Worm (Caenorhabditis elegans): Measurements from ENCODE around the gene ZK370.6.

ZK370.6 gene

DNA sequence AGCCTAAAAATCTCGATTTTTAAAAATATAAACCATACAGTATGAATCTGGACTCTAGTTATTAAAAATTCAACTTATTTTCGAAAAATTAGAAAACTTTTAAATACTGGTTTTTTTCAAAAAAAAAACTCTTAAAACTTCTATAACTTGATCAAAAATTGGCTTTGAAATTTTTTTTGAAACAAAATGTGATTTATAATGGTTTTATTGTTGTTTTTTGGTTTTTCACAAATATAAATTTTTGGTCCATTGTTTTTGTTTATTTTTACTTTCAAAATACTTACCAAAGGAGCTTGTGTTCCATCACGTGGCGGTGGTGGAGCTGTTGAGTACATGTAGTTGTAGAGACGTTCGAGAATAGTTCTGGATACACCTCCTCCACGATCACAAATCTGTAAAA is 5.4 kb downstream of the ZK370.6 start:
- TF ChIP-seq lin-39 (tag; optimal IDR thresholded peaks at IDR 0.05) (no peak), mbf-1 (tag; optimal IDR thresholded peaks at IDR 0.05) (no peak), nhr-23 (tag; optimal IDR thresholded peaks at IDR 0.05) (no peak)

DNA sequence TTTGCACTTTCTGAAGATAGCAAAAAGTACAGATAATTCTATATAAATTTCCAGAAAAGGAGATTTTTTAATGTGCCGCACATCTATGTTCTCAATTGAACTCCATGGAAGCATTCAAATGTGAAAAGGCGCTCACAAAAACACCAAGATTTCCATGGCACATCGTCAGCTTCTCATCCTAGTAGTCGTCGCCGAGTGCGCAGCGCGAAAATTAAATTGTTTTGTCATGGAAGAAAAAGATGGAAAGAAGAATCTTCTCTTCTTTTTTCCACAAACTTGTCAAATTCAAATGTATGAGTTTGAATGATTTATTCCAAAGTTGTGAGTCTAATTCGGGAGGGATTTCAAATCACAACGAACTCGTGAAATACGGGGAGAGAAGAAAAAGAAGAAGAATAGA is 6.3 kb downstream of the ZK370.6 start:
- TF ChIP-seq C34F6.9 (tag; optimal IDR thresholded peaks at IDR 0.05), result peak; percentile 12
- TF ChIP-seq lsy-2 (tag; optimal IDR thresholded peaks at IDR 0.05), result no peak

DNA sequence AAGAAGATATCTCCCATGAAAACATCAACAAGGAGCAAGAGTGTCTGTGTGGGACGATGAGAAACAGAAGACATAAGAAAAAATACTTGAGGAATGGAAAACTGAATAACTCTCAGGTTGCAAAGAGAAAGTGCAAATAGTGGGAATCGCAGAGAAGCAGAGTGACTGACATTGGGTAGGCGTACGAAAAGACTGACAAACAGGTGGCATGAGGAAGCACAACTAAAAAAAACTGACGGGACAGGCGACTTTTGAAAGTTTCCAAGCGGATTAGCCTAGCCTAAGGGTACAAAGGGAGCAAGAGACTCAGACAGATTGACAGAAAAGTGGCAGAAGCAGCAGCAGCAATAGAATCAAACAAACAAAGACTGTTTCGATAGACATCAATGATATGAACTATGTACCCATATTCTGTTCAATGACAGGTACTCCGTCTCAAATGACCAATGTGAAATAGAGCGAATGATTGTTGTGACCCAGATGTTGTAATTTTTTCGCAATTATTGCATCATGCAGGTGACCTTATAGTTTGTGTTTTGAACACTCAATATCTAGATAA is 9.2 kb downstream of the ZK370.6 start:
- TF ChIP-seq blmp-1 (tag; optimal IDR thresholded peaks at IDR 0.05; ENCODE audit: insufficient read depth) (peak; percentile 32), nhr-21 (tag; optimal IDR thresholded peaks at IDR 0.05) (no peak), nhr-25 (tag; optimal IDR thresholded peaks at IDR 0.05) (peak; percentile 61), dmd-4 (tag; optimal IDR thresholded peaks at IDR 0.05) (no peak), F13H6.1 (tag; optimal IDR thresholded peaks at IDR 0.05) (peak; percentile 86), lin-11 (tag; optimal IDR thresholded peaks at IDR 0.05) (no peak), fos-1 (tag; optimal IDR thresholded peaks at IDR 0.05) (peak; percentile 26), elt-3 (tag; optimal IDR thresholded peaks at IDR 0.05) (no peak), sma-3 (GFP tag; optimal IDR thresholded peaks at IDR 0.05) (no peak), C34F6.9 (tag; optimal IDR thresholded peaks at IDR 0.05) (peak; percentile 34), nhr-6 (tag; optimal IDR thresholded peaks at IDR 0.05) (peak; percentile 32), ztf-4 (tag; optimal IDR thresholded peaks at IDR 0.05) (peak; percentile 57), snpc-4 (tag; optimal IDR thresholded peaks at IDR 0.05) (no peak), nhr-129 (tag; optimal IDR thresholded peaks at IDR 0.05) (peak; percentile 98), sma-9 (GFP tag; optimal IDR thresholded peaks at IDR 0.05) (peak; percentile 70), sma-9 (tag; optimal IDR thresholded peaks at IDR 0.05) (no peak), unc-55 (GFP tag; optimal IDR thresholded peaks at IDR 0.05) (peak; percentile 35), ztf-11 (tag; optimal IDR thresholded peaks at IDR 0.05) (no peak), unc-62 (GFP tag; optimal IDR thresholded peaks at IDR 0.05) (no peak), lsy-2 (tag; optimal IDR thresholded peaks at IDR 0.05) (peak in 1 of 2 experiments; percentile 32), crh-2 (tag; optimal IDR thresholded peaks at IDR 0.05) (peak; percentile 40)

DNA sequence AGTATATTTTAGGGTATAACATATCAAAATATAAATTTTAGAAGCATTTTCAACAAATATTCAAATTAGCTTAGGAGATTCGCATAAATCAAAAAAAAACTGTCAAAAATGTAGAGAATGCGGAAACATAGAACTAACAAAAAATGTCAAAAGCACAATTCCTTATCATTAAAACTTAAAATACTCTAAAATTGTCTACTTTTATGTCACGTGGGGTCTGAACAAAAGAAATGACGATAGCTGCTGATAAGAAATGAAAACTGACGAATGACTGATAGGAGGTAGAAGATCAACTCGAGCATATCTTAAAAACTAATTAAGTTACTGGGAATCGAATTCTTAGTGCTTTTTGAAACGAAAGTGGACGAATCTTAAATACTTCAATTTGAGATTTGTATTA is 10.0 kb downstream of the ZK370.6 start:
- TF ChIP-seq F13H6.1 (tag; optimal IDR thresholded peaks at IDR 0.05), result no peak
- TF ChIP-seq fos-1 (tag; optimal IDR thresholded peaks at IDR 0.05), result peak; percentile 61
- TF ChIP-seq mab-5 (tag; optimal IDR thresholded peaks at IDR 0.05), result no peak
- TF ChIP-seq gmeb-1 (tag; optimal IDR thresholded peaks at IDR 0.05), result peak; percentile 57
- TF ChIP-seq crh-2 (tag; optimal IDR thresholded peaks at IDR 0.05), result peak; percentile 43
- TF ChIP-seq unc-39 (tag; optimal IDR thresholded peaks at IDR 0.05), result no peak
- peak; percentile 94 for TF ChIP-seq sma-9 (GFP tag; optimal IDR thresholded peaks at IDR 0.05)
- TF ChIP-seq sma-9 (tag; optimal IDR thresholded peaks at IDR 0.05), result no peak
- peak; percentile 34 to 56 for TF ChIP-seq mdl-1 (tag; optimal IDR thresholded peaks at IDR 0.05)

DNA sequence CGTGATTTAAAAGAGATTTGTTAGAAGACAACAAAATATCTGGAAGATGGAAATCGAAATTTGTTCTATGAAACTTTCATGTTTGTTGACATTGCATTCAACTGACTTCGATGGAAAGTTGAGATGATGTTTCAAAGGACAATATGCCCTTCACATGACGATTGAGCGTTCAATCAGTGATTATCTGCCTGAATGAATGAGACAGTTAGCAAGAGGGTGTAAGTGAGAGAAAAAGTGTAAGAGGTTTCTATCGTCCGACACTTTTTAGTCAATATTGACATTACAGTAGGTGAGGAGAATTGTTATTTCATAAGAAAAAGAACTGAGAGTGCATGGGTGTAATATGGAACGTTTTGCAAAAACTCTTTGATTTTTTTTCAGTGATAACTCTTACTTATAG is 10.4 kb downstream of the ZK370.6 start:
- TF ChIP-seq nhr-6 (tag; optimal IDR thresholded peaks at IDR 0.05) (peak; percentile 38), nhr-129 (tag; optimal IDR thresholded peaks at IDR 0.05) (peak; percentile 75), fos-1 (tag; optimal IDR thresholded peaks at IDR 0.05) (peak; percentile 21), alr-1 (tag; optimal IDR thresholded peaks at IDR 0.05) (no peak), R02D3.7 (tag; optimal IDR thresholded peaks at IDR 0.05) (no peak), F13H6.1 (tag; optimal IDR thresholded peaks at IDR 0.05) (peak; percentile 5), lsy-2 (tag; optimal IDR thresholded peaks at IDR 0.05) (peak in 1 of 2 experiments; percentile 15), nhr-12 (tag; optimal IDR thresholded peaks at IDR 0.05) (no peak), blmp-1 (tag; optimal IDR thresholded peaks at IDR 0.05; ENCODE audit: insufficient read depth) (peak; percentile 55), egl-27 (tag; optimal IDR thresholded peaks at IDR 0.05) (no peak), crh-2 (tag; optimal IDR thresholded peaks at IDR 0.05) (peak; percentile 34), sma-9 (GFP tag; optimal IDR thresholded peaks at IDR 0.05) (peak; percentile 76), sma-9 (tag; optimal IDR thresholded peaks at IDR 0.05) (no peak)

DNA sequence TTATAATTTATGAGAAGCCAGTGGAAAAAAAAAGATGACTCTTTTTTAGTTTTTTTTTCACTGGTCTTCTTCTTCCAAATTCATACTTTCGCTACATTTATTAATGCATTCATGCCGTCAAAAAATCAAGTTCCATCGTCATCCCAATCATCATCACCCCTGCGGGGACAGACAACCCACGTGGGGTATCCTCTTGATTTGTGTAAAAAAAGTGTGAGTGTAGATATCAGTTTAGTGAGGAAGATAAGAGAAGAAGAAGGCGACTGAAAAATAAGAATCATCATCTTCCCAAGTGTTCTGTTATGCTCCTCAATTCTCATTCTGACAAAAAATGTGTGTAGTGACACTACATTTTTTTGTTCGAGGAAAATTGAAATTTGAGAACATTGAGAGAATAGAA is 11.7 kb downstream of the ZK370.6 start:
- TF ChIP-seq egl-27 (tag; optimal IDR thresholded peaks at IDR 0.05) (no peak), peb-1 (tag; optimal IDR thresholded peaks at IDR 0.05) (no peak), sma-9 (GFP tag; optimal IDR thresholded peaks at IDR 0.05) (peak; percentile 73), sma-9 (tag; optimal IDR thresholded peaks at IDR 0.05) (no peak), blmp-1 (tag; optimal IDR thresholded peaks at IDR 0.05; ENCODE audit: insufficient read depth) (peak; percentile 28), unc-55 (GFP tag; optimal IDR thresholded peaks at IDR 0.05) (no peak), elt-1 (tag; optimal IDR thresholded peaks at IDR 0.05) (no peak), zag-1 (tag; optimal IDR thresholded peaks at IDR 0.05) (no peak), ztf-4 (tag; optimal IDR thresholded peaks at IDR 0.05) (peak; percentile 54), unc-62 (GFP tag; optimal IDR thresholded peaks at IDR 0.05) (no peak), lsy-2 (tag; optimal IDR thresholded peaks at IDR 0.05) (peak in 1 of 2 experiments; percentile 18), F13H6.1 (tag; optimal IDR thresholded peaks at IDR 0.05) (peak; percentile 2), dmd-4 (tag; optimal IDR thresholded peaks at IDR 0.05) (no peak), nhr-23 (tag; optimal IDR thresholded peaks at IDR 0.05) (no peak), mdl-1 (tag; optimal IDR thresholded peaks at IDR 0.05) (peak in 1 of 2 experiments; percentile 33), mbf-1 (tag; optimal IDR thresholded peaks at IDR 0.05) (no peak), sem-4 (tag; optimal IDR thresholded peaks at IDR 0.05) (no peak), nhr-25 (tag; optimal IDR thresholded peaks at IDR 0.05) (peak; percentile 25)
